Worm (Caenorhabditis elegans) whole organism, late embryonic: Measurements from ENCODE around the gene gln-1.

Source experiments
- ahr-1 ChIP-seq: sonication (generic microtip); optimal IDR thresholded peaks from 2 replicates; lab custom pipeline; 2016; ENCODE audit warnings: missing genetic modification characterization, missing compliant biosample characterization
- elt-2 ChIP-seq: sonication (generic microtip); optimal IDR thresholded peaks from 2 replicates; lab custom pipeline; 2016; ENCODE audit warnings: missing genetic modification reagents, missing genetic modification characterization, missing compliant biosample characterization
- hlh-15 ChIP-seq: sonication (generic microtip); optimal IDR thresholded peaks from 2 replicates; lab custom pipeline; 2016; ENCODE audit warnings: missing genetic modification characterization, missing compliant biosample characterization
- npax-4 ChIP-seq: sonication (generic microtip); optimal IDR thresholded peaks from 2 replicates; lab custom pipeline; 2016; ENCODE audit warnings: missing genetic modification characterization, missing compliant biosample characterization
- pat-9 ChIP-seq: fragments of 200-800 bp; sonication (Bioruptor generic); optimal IDR thresholded peaks from 2 replicates; lab custom pipeline; 2018; ENCODE audit warnings: mild to moderate bottlenecking, missing genetic modification characterization, moderate library complexity, missing compliant biosample characterization
- pha-2 ChIP-seq: sonication (generic microtip); optimal IDR thresholded peaks from 2 replicates; lab custom pipeline; 2017; ENCODE audit warnings: mild to moderate bottlenecking, missing genetic modification characterization, missing compliant biosample characterization
- sox-4 ChIP-seq: sonication (generic microtip); optimal IDR thresholded peaks from 2 replicates; lab custom pipeline; 2017; ENCODE audit warnings: mild to moderate bottlenecking, missing genetic modification characterization, inconsistent platforms, missing compliant biosample characterization
- zip-5 ChIP-seq: sonication (generic microtip); optimal IDR thresholded peaks from 2 replicates; lab custom pipeline; 2016; ENCODE audit warnings: missing genetic modification characterization, missing compliant biosample characterization
- ztf-16 ChIP-seq: sonication (generic microtip); optimal IDR thresholded peaks from 2 replicates; lab custom pipeline; 2017; ENCODE audit warnings: missing genetic modification characterization, missing compliant biosample characterization

Gene gln-1

DNA sequence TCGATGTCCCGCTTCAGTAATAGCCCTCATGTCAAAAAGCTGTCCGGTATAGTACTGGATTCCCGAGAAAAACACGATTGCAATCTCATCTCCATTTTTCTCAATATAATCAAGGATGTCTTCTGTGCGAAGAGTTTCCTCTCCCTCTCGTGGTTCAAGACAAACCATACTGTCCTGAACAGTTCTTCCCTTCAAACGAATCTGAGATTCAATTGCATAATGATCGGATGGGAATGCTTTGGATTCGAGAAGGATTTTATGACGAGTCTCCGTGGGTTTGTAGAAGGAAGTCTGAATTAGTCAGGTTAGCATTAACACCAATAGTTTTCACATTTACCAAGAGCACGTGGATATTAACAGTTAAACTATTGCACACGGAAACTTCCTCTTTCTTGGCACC is 49.9 kb downstream of the gln-1 start:
- no peak for TF ChIP-seq zip-5 (tag; lab: Kevin White, UChicago)
- no peak for TF ChIP-seq sox-4
- no peak for TF ChIP-seq pha-2 (tag; lab: Kevin White, UChicago)
- no peak for TF ChIP-seq ztf-16 (tag; lab: Kevin White, UChicago)
- no peak for TF ChIP-seq ahr-1 (tag; lab: Kevin White, UChicago)
- no peak for TF ChIP-seq npax-4
- TF ChIP-seq pat-9 = no peak
- TF ChIP-seq, all 69 proteins: peak for 0

ce11 chrX:6109288-6109770 is 51.3 kb downstream of the gln-1 start, which contains the start of gene kynu-1:
Gene kynu-1 (minus strand): TSS chrX:6109338.
- TF ChIP-seq hlh-15 (tag; lab: Kevin White, UChicago) (no peak), elt-2 (peak; percentile 48)
